Worm (Caenorhabditis elegans): ENCODE measurements around the gene his-41.

Gene his-41

ce11 chrV:9504474-9504960 lies 40.8 kb upstream of the his-41 start, which contains the start of gene haao-1:
haao-1 (plus strand) TSS chrV:9504910.
- TF ChIP-seq lin-32 (GFP tag; optimal IDR thresholded peaks at IDR 0.05), result no peak
- TF ChIP-seq sem-2 (GFP tag; optimal IDR thresholded peaks at IDR 0.05), result no peak
- TF ChIP-seq unc-62 (GFP tag; optimal IDR thresholded peaks at IDR 0.05), result no peak
- no peak for TF ChIP-seq ham-2 (GFP tag; optimal IDR thresholded peaks at IDR 0.05)
- TF ChIP-seq mab-5 (tag; optimal IDR thresholded peaks at IDR 0.05), result no peak
- TF ChIP-seq blmp-1 (tag; optimal IDR thresholded peaks at IDR 0.05), result no peak
- TF ChIP-seq pha-4 (tag; optimal IDR thresholded peaks at IDR 0.05), result no peak
- no peak for TF ChIP-seq ceh-83 (GFP tag; optimal IDR thresholded peaks at IDR 0.05)
- no peak for TF ChIP-seq nhr-237 (tag; optimal IDR thresholded peaks at IDR 0.05)
- no peak for TF ChIP-seq hlh-1 (tag; optimal IDR thresholded peaks at IDR 0.05)
- no peak for TF ChIP-seq snpc-4 (tag; optimal IDR thresholded peaks at IDR 0.05)
- TF ChIP-seq ceh-43 (GFP tag; optimal IDR thresholded peaks at IDR 0.05), result no peak

DNA sequence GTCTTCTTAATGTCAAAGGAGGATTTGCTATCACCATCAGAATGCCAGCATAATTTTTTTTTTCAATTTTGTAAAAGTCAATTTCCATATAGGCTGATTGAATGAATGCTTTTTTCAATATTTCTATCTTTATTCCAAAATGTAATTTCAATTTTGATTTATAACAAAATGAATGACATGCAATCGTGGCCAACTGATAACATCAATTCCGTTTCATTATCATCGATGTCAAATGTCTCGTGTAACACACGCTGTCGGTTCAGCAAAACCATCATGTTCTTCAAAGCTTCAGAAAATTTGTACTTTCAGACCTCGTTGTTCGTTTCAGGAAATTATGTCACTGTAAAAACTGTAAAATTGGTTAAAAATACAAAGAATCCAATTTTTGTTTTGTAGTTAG lies 38.4 kb upstream of the his-41 start:
- no peak for TF ChIP-seq elt-3 (tag; optimal IDR thresholded peaks at IDR 0.05)
- no peak for TF ChIP-seq nhr-2 (tag; optimal IDR thresholded peaks at IDR 0.05)
- no peak for TF ChIP-seq ceh-43 (GFP tag; optimal IDR thresholded peaks at IDR 0.05)
- no peak for TF ChIP-seq bed-3 (GFP tag; optimal IDR thresholded peaks at IDR 0.05)
- no peak for TF ChIP-seq ham-2 (GFP tag; optimal IDR thresholded peaks at IDR 0.05)
- TF ChIP-seq mls-2 (tag; optimal IDR thresholded peaks at IDR 0.05), result no peak

- TF ChIP-seq nhr-12 (tag; optimal IDR thresholded peaks at IDR 0.05), result no peak
- TF ChIP-seq ztf-11 (tag; optimal IDR thresholded peaks at IDR 0.05), result no peak
- TF ChIP-seq pha-4 (tag; optimal IDR thresholded peaks at IDR 0.05), result no peak
- TF ChIP-seq lin-13 (tag; optimal IDR thresholded peaks at IDR 0.05), result no peak
- TF ChIP-seq nhr-2 (tag; optimal IDR thresholded peaks at IDR 0.05), result no peak
These were observed 37.6 kb upstream of the his-41 start, which contains the start of gene acs-14 for ce11 chrV:9507742-9508141. acs-14 (plus strand) TSS chrV:9508132.

DNA sequence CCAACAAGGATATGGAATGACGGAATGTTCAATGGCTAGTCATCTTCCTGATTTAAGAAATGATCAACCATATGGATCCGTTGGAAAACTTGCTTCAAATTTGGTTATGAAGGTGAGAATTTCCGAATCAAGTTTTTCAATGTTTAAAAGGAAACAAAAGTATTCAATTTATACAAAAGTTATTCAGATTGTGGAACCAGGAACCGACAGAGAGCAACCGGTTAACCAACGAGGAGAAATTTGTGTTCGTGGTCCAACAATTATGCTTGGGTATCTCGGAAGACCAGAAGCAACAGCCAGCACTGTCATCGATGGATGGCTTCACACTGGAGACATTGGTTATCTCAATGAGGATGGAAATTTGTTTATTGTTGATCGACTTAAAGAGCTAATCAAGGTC lies 35.7 kb upstream of the his-41 start:
- TF ChIP-seq mls-2 (tag; optimal IDR thresholded peaks at IDR 0.05) (no peak), ces-1 (GFP tag; optimal IDR thresholded peaks at IDR 0.05) (no peak)

DNA sequence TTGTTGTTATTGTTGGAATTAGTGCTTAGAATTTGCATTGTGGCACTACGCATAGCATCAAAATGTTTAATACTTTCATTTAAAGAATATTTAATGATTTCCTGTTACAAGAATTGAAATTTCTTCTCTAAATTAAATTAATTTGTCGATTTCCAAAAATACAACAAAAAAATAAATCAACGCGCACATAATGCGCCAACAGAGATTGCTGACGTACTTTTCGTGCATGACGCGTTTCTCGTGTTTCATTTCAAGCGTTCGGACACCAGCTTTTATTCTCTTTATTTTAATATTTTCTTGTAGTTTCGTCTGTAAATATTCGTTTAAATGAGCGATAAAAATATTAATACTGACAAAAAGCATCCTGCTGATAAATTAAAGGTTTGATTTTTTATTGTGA lies 31.7 kb upstream of the his-41 start, which contains the start of gene eif-2Bdelta:
TSS of gene eif-2Bdelta (plus strand) at position 235 of the 400 bp plus-strand sequence.
- peak; percentile 48 for TF ChIP-seq mep-1 (tag; optimal IDR thresholded peaks at IDR 0.05)
- TF ChIP-seq lsy-2 (tag; optimal IDR thresholded peaks at IDR 0.05), result no peak

DNA sequence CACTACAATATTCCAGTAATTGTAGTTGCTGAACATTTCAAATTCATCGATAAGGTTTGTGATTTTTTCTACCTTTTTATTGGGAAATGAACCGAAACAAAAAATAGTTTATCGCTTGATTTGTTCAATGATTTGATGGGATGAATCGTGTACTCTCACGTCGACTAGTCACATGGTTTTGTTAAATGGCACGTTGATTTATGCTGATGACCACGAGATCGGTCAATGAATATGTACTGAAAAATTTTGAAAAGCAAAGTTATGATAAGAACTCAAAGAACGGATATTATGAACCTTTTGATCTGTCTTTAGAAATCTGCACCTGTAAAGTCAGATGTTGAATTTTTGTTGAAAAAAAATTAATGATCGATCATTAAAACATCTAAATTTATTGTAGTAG lies 29.1 kb upstream of the his-41 start:
- TF ChIP-seq snpc-4 (tag; optimal IDR thresholded peaks at IDR 0.05) (no peak), ceh-43 (GFP tag; optimal IDR thresholded peaks at IDR 0.05) (no peak), nhr-12 (tag; optimal IDR thresholded peaks at IDR 0.05) (no peak), mls-2 (tag; optimal IDR thresholded peaks at IDR 0.05) (no peak), ceh-39 (tag; optimal IDR thresholded peaks at IDR 0.05) (no peak), ceh-83 (GFP tag; optimal IDR thresholded peaks at IDR 0.05) (no peak), lin-32 (GFP tag; optimal IDR thresholded peaks at IDR 0.05) (no peak), unc-120 (tag; optimal IDR thresholded peaks at IDR 0.05; ENCODE audit: poor library complexity, severe bottlenecking) (no peak), ztf-11 (tag; optimal IDR thresholded peaks at IDR 0.05) (no peak), cnd-1 (tag; optimal IDR thresholded peaks at IDR 0.05) (no peak), nhr-237 (tag; optimal IDR thresholded peaks at IDR 0.05) (no peak), sem-2 (GFP tag; optimal IDR thresholded peaks at IDR 0.05) (no peak)

- TF ChIP-seq ceh-83 (GFP tag; optimal IDR thresholded peaks at IDR 0.05), result no peak
- no peak for TF ChIP-seq elt-1 (tag; optimal IDR thresholded peaks at IDR 0.05; ENCODE audit: borderline replicate concordance, insufficient read depth)
- no peak for TF ChIP-seq snpc-4 (tag; optimal IDR thresholded peaks at IDR 0.05)
- TF ChIP-seq unc-39 (tag; optimal IDR thresholded peaks at IDR 0.05), result no peak
- TF ChIP-seq bed-3 (GFP tag; optimal IDR thresholded peaks at IDR 0.05), result no peak
- TF ChIP-seq blmp-1 (tag; optimal IDR thresholded peaks at IDR 0.05), result no peak
- TF ChIP-seq sem-2 (GFP tag; optimal IDR thresholded peaks at IDR 0.05), result no peak
- TF ChIP-seq flh-1 (GFP tag; optimal IDR thresholded peaks at IDR 0.05), result no peak
- TF ChIP-seq drap-1 (GFP tag; optimal IDR thresholded peaks at IDR 0.05), result no peak
- no peak for TF ChIP-seq lin-13 (tag; optimal IDR thresholded peaks at IDR 0.05)
- TF ChIP-seq mls-2 (tag; optimal IDR thresholded peaks at IDR 0.05), result no peak
- no peak for TF ChIP-seq unc-62 (GFP tag; optimal IDR thresholded peaks at IDR 0.05)
- TF ChIP-seq nhr-28 (tag; optimal IDR thresholded peaks at IDR 0.05), result no peak
These were observed 26.5 kb upstream of the his-41 start, which contains the start of gene C50F4.8 for ce11 chrV:9518832-9519231. C50F4.8 (minus strand) TSS chrV:9518859.

All from whole organism, mixed stage, embryonic.